Fruit fly (Drosophila melanogaster) whole organism, larva: Measurements from ENCODE around the gene CG31661.

ENCODE experiments used
- noc ChIP-seq: fragments of 200-800 bp; sonication (Bioruptor generic); optimal IDR thresholded peaks from 3 replicates; lab custom pipeline; 2019; ENCODE audit warnings: missing biosample characterization, mild to moderate bottlenecking, missing genetic modification characterization, moderate library complexity

Gene CG31661

dm6 chr2L:1538132-1538531 is 41.1 kb downstream of the CG31661 start:
- no peak for TF ChIP-seq noc (tag; lab: Kevin White, UChicago)

dm6 chr2L:1547860-1548259 is 50.8 kb downstream of the CG31661 start:
- TF ChIP-seq noc (tag; lab: Kevin White, UChicago): no peak
